Fruit fly (Drosophila melanogaster) whole organism, embryonic: ENCODE results near the gene PRL-1.
A peak's percentile ranks its signal among the peaks of the same experiment; 100 is the strongest.

Experiments
- Adf1 ChIP-seq: fragments of 200-800 bp; sonication (Bioruptor generic); IDR thresholded peaks from 2 replicates; pipeline ENCODE4 v1.3.6; 2022; ENCODE audit warnings: missing biosample characterization, missing genetic modification characterization
- Atf3 ChIP-seq: fragments of 200-800 bp; sonication (Bioruptor generic); optimal IDR thresholded peaks from 3 replicates; lab custom pipeline; 2016; ENCODE audit warnings: missing biosample characterization, missing genetic modification characterization
- Bteb2 ChIP-seq: fragments of 200-800 bp; sonication (Bioruptor generic); optimal IDR thresholded peaks from 2 replicates; lab custom pipeline; 2016; ENCODE audit warnings: missing biosample characterization, missing genetic modification characterization
- CG11398 ChIP-seq: fragments of 200-800 bp; sonication (Bioruptor generic); optimal IDR thresholded peaks from 2 replicates; lab custom pipeline; 2016; ENCODE audit warnings: missing biosample characterization, missing genetic modification characterization
- CG11695 ChIP-seq: fragments of 200-800 bp; sonication (Bioruptor generic); IDR thresholded peaks from 3 replicates; pipeline ENCODE4 v1.3.6; 2022; ENCODE audit warnings: missing biosample characterization, missing genetic modification characterization
- CG13894 ChIP-seq: fragments of 200-800 bp; sonication (Bioruptor generic); optimal IDR thresholded peaks from 3 replicates; lab custom pipeline; 2018; ENCODE audit warnings: missing biosample characterization, mild to moderate bottlenecking, missing genetic modification characterization, moderate library complexity
- CG15011 ChIP-seq: fragments of 200-800 bp; sonication (Bioruptor generic); optimal IDR thresholded peaks from 3 replicates; lab custom pipeline; 2018; ENCODE audit warnings: missing biosample characterization, mild to moderate bottlenecking, missing genetic modification characterization
- CG1603 ChIP-seq: fragments of 200-800 bp; sonication (Bioruptor generic); optimal IDR thresholded peaks from 2 replicates; lab custom pipeline; 2019; ENCODE audit warnings: missing biosample characterization, mild to moderate bottlenecking, missing genetic modification characterization, moderate library complexity
- CG17802 ChIP-seq: fragments of 200-800 bp; sonication (Bioruptor generic); optimal IDR thresholded peaks from 2 replicates; lab custom pipeline; 2018; ENCODE audit warnings: missing biosample characterization, mild to moderate bottlenecking, missing genetic modification characterization, moderate library complexity
- CG1792 ChIP-seq: fragments of 200-800 bp; sonication (Bioruptor generic); optimal IDR thresholded peaks from 2 replicates; lab custom pipeline; 2016; ENCODE audit warnings: missing biosample characterization, missing genetic modification characterization
- CG2199 ChIP-seq: fragments of 200-800 bp; sonication (Bioruptor generic); IDR thresholded peaks from 3 replicates; pipeline ENCODE4 v1.3.6; 2022; ENCODE audit warnings: missing biosample characterization, missing genetic modification characterization
- CG2678 ChIP-seq: fragments of 200-800 bp; sonication (Bioruptor generic); optimal IDR thresholded peaks from 3 replicates; lab custom pipeline; 2019; ENCODE audit warnings: missing biosample characterization, mild to moderate bottlenecking, missing genetic modification characterization, moderate library complexity
- CG2712 ChIP-seq: fragments of 200-800 bp; optimal IDR thresholded peaks from 3 replicates; lab custom pipeline; 2019; ENCODE audit warnings: missing biosample characterization, mild to moderate bottlenecking, missing genetic modification characterization, moderate library complexity
- CG2875 ChIP-seq: fragments of 200-800 bp; sonication (Bioruptor generic); optimal IDR thresholded peaks from 2 replicates; lab custom pipeline; 2017; ENCODE audit warnings: missing biosample characterization, mild to moderate bottlenecking, missing genetic modification characterization, missing genetic modification reagents
- CG31224 ChIP-seq: fragments of 200-800 bp; sonication (Bioruptor generic); IDR thresholded peaks from 2 replicates; pipeline ENCODE4 v1.3.6; 2022; ENCODE audit warnings: missing biosample characterization, missing genetic modification characterization
- CG31441 ChIP-seq: fragments of 200-800 bp; sonication (Bioruptor generic); IDR thresholded peaks from 2 replicates; pipeline ENCODE4 v1.3.6; 2022; ENCODE audit warnings: missing biosample characterization, missing genetic modification characterization
- CG32532 ChIP-seq: fragments of 200-800 bp; sonication (Bioruptor generic); IDR thresholded peaks from 2 replicates; pipeline ENCODE4 v1.3.6; 2022; ENCODE audit warnings: missing biosample characterization, missing genetic modification characterization
- CG3838 ChIP-seq: fragments of 200-800 bp; sonication (Bioruptor generic); optimal IDR thresholded peaks from 3 replicates; lab custom pipeline; 2016; ENCODE audit warnings: missing biosample characterization, missing genetic modification characterization
- CG4282 ChIP-seq: fragments of 200-800 bp; sonication (Bioruptor generic); optimal IDR thresholded peaks from 2 replicates; lab custom pipeline; 2016; ENCODE audit warnings: missing biosample characterization, missing genetic modification characterization
- CG4328 ChIP-seq: fragments of 200-800 bp; sonication (Bioruptor generic); optimal IDR thresholded peaks from 3 replicates; lab custom pipeline; 2017; ENCODE audit warnings: missing biosample characterization, missing genetic modification reagents, missing genetic modification characterization
- CG4360 ChIP-seq: fragments of 200-800 bp; sonication (Bioruptor generic); IDR thresholded peaks from 2 replicates; pipeline ENCODE4 v1.3.6; 2022; ENCODE audit warnings: missing biosample characterization, missing genetic modification characterization
- CG8944 ChIP-seq: fragments of 200-800 bp; sonication (Bioruptor generic); optimal IDR thresholded peaks from 3 replicates; lab custom pipeline; 2016; ENCODE audit warnings: missing biosample characterization, missing genetic modification characterization
- D19B ChIP-seq: fragments of 200-800 bp; sonication (Bioruptor generic); optimal IDR thresholded peaks from 2 replicates; lab custom pipeline; 2017; ENCODE audit warnings: missing biosample characterization, mild to moderate bottlenecking, missing genetic modification characterization
- Eip74EF ChIP-seq, 2 experiments: fragments of 200-800 bp in 1 of 2; fragments of >200 bp in 1 of 2; sonication (Bioruptor generic) in 1 of 2; optimal IDR thresholded peaks; 2 replicates each; lab custom pipeline; 2017 to 2019; ENCODE audit warnings: missing biosample characterization in 2 of 2, missing genetic modification characterization in 2 of 2, mild to moderate bottlenecking in 1 of 2, moderate library complexity in 1 of 2
- Fer3 ChIP-seq: fragments of 200-800 bp; sonication (Bioruptor generic); optimal IDR thresholded peaks from 2 replicates; lab custom pipeline; 2018; ENCODE audit warnings: missing biosample characterization, mild to moderate bottlenecking, missing genetic modification characterization, moderate library complexity
- Hand ChIP-seq: fragments of 200-800 bp; sonication (Bioruptor generic); optimal IDR thresholded peaks from 2 replicates; lab custom pipeline; 2017; ENCODE audit warnings: mild to moderate bottlenecking, missing biosample characterization, missing genetic modification reagents, missing genetic modification characterization
- Hr3 ChIP-seq: fragments of 200-800 bp; sonication (Bioruptor generic); optimal IDR thresholded peaks from 3 replicates; lab custom pipeline; 2016; ENCODE audit warnings: missing biosample characterization, missing genetic modification characterization
- MESR4 ChIP-seq: fragments of 200-800 bp; sonication (Bioruptor generic); optimal IDR thresholded peaks from 2 replicates; lab custom pipeline; 2018; ENCODE audit warnings: missing biosample characterization, mild to moderate bottlenecking, missing genetic modification characterization, moderate library complexity
- Max ChIP-seq: fragments of 200-800 bp; sonication (Bioruptor generic); optimal IDR thresholded peaks from 2 replicates; lab custom pipeline; 2016; ENCODE audit warnings: missing biosample characterization, mild to moderate bottlenecking, missing genetic modification characterization
- Oli ChIP-seq: fragments of 200-800 bp; sonication (Bioruptor generic); optimal IDR thresholded peaks from 2 replicates; lab custom pipeline; 2018; ENCODE audit warnings: missing biosample characterization, mild to moderate bottlenecking, missing genetic modification characterization, moderate library complexity
- Pdp1 ChIP-seq, 2 experiments: fragments of 200-800 bp; sonication (Bioruptor generic); optimal IDR thresholded peaks; 3 replicates each; lab custom pipeline; 2016; ENCODE audit warnings: missing biosample characterization in 2 of 2, missing genetic modification characterization in 2 of 2, mild to moderate bottlenecking in 1 of 2, moderate library complexity in 1 of 2
- Poxn ChIP-seq: fragments of 200-800 bp; sonication (Bioruptor generic); IDR thresholded peaks from 2 replicates; pipeline ENCODE4 v1.3.6; 2022; ENCODE audit warnings: missing biosample characterization, missing genetic modification characterization
- Sox100B ChIP-seq: fragments of 200-800 bp; sonication (Bioruptor generic); optimal IDR thresholded peaks from 3 replicates; lab custom pipeline; 2018; ENCODE audit warnings: missing biosample characterization, mild to moderate bottlenecking, missing genetic modification characterization
- bab2 ChIP-seq: fragments of 200-800 bp; sonication (Bioruptor generic); optimal IDR thresholded peaks from 2 replicates; lab custom pipeline; 2016; ENCODE audit warnings: missing biosample characterization, missing genetic modification characterization
- bowl ChIP-seq: fragments of 200-800 bp; sonication (Bioruptor generic); IDR thresholded peaks from 2 replicates; pipeline ENCODE4 v1.3.6; 2022; ENCODE audit warnings: missing biosample characterization, missing genetic modification characterization
- cg ChIP-seq: fragments of 200-800 bp; sonication (Bioruptor generic); optimal IDR thresholded peaks from 3 replicates; lab custom pipeline; 2019; ENCODE audit warnings: missing biosample characterization, mild to moderate bottlenecking, missing genetic modification characterization, moderate library complexity
- croc ChIP-seq: fragments of 200-800 bp; sonication (Bioruptor generic); conservative IDR thresholded peaks from 3 replicates; pipeline ENCODE4 v1.3.6; 2022; ENCODE audit warnings: missing biosample characterization, missing genetic modification characterization
- fd64A ChIP-seq: fragments of 200-800 bp; sonication (Bioruptor generic); optimal IDR thresholded peaks from 3 replicates; lab custom pipeline; 2018; ENCODE audit warnings: missing biosample characterization, mild to moderate bottlenecking, missing genetic modification characterization
- gfzf ChIP-seq: fragments of 200-800 bp; sonication (Bioruptor generic); optimal IDR thresholded peaks from 2 replicates; lab custom pipeline; 2016; ENCODE audit warnings: missing biosample characterization, mild to moderate bottlenecking, missing genetic modification characterization, moderate library complexity
- grau ChIP-seq: fragments of 200-800 bp; optimal IDR thresholded peaks from 3 replicates; lab custom pipeline; 2019; ENCODE audit warnings: missing biosample characterization, mild to moderate bottlenecking, missing genetic modification characterization, moderate library complexity
- oc ChIP-seq: fragments of 200-800 bp; sonication (Bioruptor generic); optimal IDR thresholded peaks from 2 replicates; lab custom pipeline; 2018; ENCODE audit warnings: missing biosample characterization, mild to moderate bottlenecking, missing genetic modification characterization, moderate library complexity
- org-1 ChIP-seq: fragments of 200-800 bp; sonication (Bioruptor generic); optimal IDR thresholded peaks from 2 replicates; lab custom pipeline; 2017; ENCODE audit warnings: missing biosample characterization, missing genetic modification characterization
- sisA ChIP-seq: fragments of 200-800 bp; sonication (Bioruptor generic); IDR thresholded peaks from 2 replicates; pipeline ENCODE4 v1.3.6; 2022; ENCODE audit warnings: missing biosample characterization, missing genetic modification characterization
- trem ChIP-seq: fragments of 200-800 bp; optimal IDR thresholded peaks from 3 replicates; lab custom pipeline; 2019; ENCODE audit warnings: missing biosample characterization, mild to moderate bottlenecking, missing genetic modification characterization, moderate library complexity
- twi ChIP-seq: fragments of 200-800 bp; optimal IDR thresholded peaks from 2 replicates; lab custom pipeline; 2019; ENCODE audit warnings: missing biosample characterization, mild to moderate bottlenecking, missing genetic modification characterization, moderate library complexity
- tx ChIP-seq: fragments of 200-800 bp; sonication (Bioruptor generic); optimal IDR thresholded peaks from 2 replicates; lab custom pipeline; 2016; ENCODE audit warnings: missing biosample characterization, missing genetic modification characterization
- unpg ChIP-seq: fragments of 200-800 bp; sonication (Bioruptor generic); optimal IDR thresholded peaks from 3 replicates; lab custom pipeline; 2018; ENCODE audit warnings: missing biosample characterization, mild to moderate bottlenecking, missing genetic modification characterization, moderate library complexity
- usp ChIP-seq: fragments of >200 bp; optimal IDR thresholded peaks from 2 replicates; lab custom pipeline; 2017; ENCODE audit warnings: missing biosample characterization, missing genetic modification characterization

Gene PRL-1

dm6 chr2L:16269232-16270134 is 12.1 kb upstream of the PRL-1 start (continued):
- peak; percentile 48 for TF ChIP-seq CG1603 (tag; lab: Kevin White, UChicago)
- TF ChIP-seq Hand (GFP tag; lab: Kevin White, UChicago) = peak; percentile 93
- peak; percentile 90 for TF ChIP-seq fd64A (GFP tag; lab: Kevin White, UChicago)
- peak; percentile 18 for TF ChIP-seq trem (tag; lab: Kevin White, UChicago)
- TF ChIP-seq org-1 (GFP tag; lab: Kevin White, UChicago) = peak; percentile 64
- TF ChIP-seq Adf1 (GFP tag; lab: Robert Waterston, UW) = no peak
- no peak for TF ChIP-seq usp (GFP tag; lab: Kevin White, UChicago)
- TF ChIP-seq unpg (GFP tag; lab: Kevin White, UChicago) = peak; percentile 71
- TF ChIP-seq CG15011 (GFP tag; lab: Kevin White, UChicago) = peak; percentile 74
- peak in 1 of 2 experiments; percentile 99 for TF ChIP-seq Pdp1 (GFP tag; optimal IDR thresholded peaks at IDR 0.05; lab: Kevin White, UChicago)
- TF ChIP-seq sisA (GFP tag; lab: Robert Waterston, UW) = no peak
- TF ChIP-seq cg (GFP tag; lab: Kevin White, UChicago) = peak; percentile 67
- peak; percentile 99 for TF ChIP-seq CG3838 (GFP tag; lab: Kevin White, UChicago)
- TF ChIP-seq croc (GFP tag; lab: Robert Waterston, UW) = no peak
- peak; percentile 28 for TF ChIP-seq Bteb2 (GFP tag; lab: Kevin White, UChicago)
- TF ChIP-seq CG4282 (GFP tag; lab: Kevin White, UChicago) = no peak
- TF ChIP-seq Hr3 (GFP tag; lab: Kevin White, UChicago) = no peak
- no peak for TF ChIP-seq CG4360
- TF ChIP-seq grau (tag; lab: Kevin White, UChicago) = peak; percentile 67
- TF ChIP-seq Eip74EF (GFP tag; optimal IDR thresholded peaks at IDR 0.05; lab: Kevin White, UChicago) = peak in 1 of 2 experiments; percentile 79
- no peak for TF ChIP-seq CG31224 (GFP tag; lab: Robert Waterston, UW)
- TF ChIP-seq MESR4 (GFP tag; lab: Kevin White, UChicago) = no peak
- peak; percentile 91 for TF ChIP-seq Max (GFP tag; lab: Kevin White, UChicago)
- TF ChIP-seq twi (tag; lab: Kevin White, UChicago) = peak; percentile 60
- no peak for TF ChIP-seq Poxn (GFP tag; lab: Robert Waterston, UW)
- peak; percentile 0 for TF ChIP-seq Oli (tag; lab: Kevin White, UChicago)
- TF ChIP-seq CG2875 (GFP tag; lab: Kevin White, UChicago) = peak; percentile 88
- no peak for TF ChIP-seq Atf3 (GFP tag; lab: Kevin White, UChicago)
- TF ChIP-seq CG17802 (tag; lab: Kevin White, UChicago) = no peak
- TF ChIP-seq oc (tag; lab: Kevin White, UChicago) = peak; percentile 54
- peak; percentile 81 for TF ChIP-seq Sox100B (GFP tag; lab: Kevin White, UChicago)
- TF ChIP-seq CG32532 (GFP tag; lab: Robert Waterston, UW) = no peak
- TF ChIP-seq CG11695 (GFP tag; lab: Robert Waterston, UW) = no peak
- TF ChIP-seq bab2 = no peak
- TF ChIP-seq CG8944 (GFP tag; lab: Kevin White, UChicago) = no peak
- peak; percentile 66 for TF ChIP-seq CG2678 (tag; lab: Kevin White, UChicago)
- TF ChIP-seq CG2712 (tag; lab: Kevin White, UChicago) = peak; percentile 53
- TF ChIP-seq CG13894 (tag; lab: Kevin White, UChicago) = peak; percentile 71
- TF ChIP-seq CG11398 (GFP tag; lab: Kevin White, UChicago) = peak; percentile 44
- TF ChIP-seq gfzf = no peak
- no peak for TF ChIP-seq CG31441
- TF ChIP-seq tx = no peak
- TF ChIP-seq bowl = no peak
- peak; percentile 15 for TF ChIP-seq D19B
- no peak for TF ChIP-seq CG2199 (GFP tag; lab: Robert Waterston, UW)
- peak; percentile 93 for TF ChIP-seq CG4328 (GFP tag; lab: Kevin White, UChicago)
- peak; percentile 81 for TF ChIP-seq Fer3 (tag; lab: Kevin White, UChicago)
- TF ChIP-seq CG1792 (GFP tag; lab: Kevin White, UChicago) = no peak
